Fruit fly (Drosophila melanogaster) whole organism: Measurements from ENCODE around the gene CG8043.

Source experiments
- CG8478 ChIP-seq: fragments of >200 bp; optimal IDR thresholded peaks from 2 replicates; lab custom pipeline; 2018; ENCODE audit warnings: inconsistent platforms
- Dll ChIP-seq: fragments of >200 bp; optimal IDR thresholded peaks from 2 replicates; lab custom pipeline; 2017
- pan ChIP-seq: fragments of >200 bp; optimal IDR thresholded peaks from 2 replicates; lab custom pipeline; 2017
- psq ChIP-seq: fragments of >200 bp; optimal IDR thresholded peaks from 2 replicates; lab custom pipeline; 2017
- usp ChIP-seq: fragments of >200 bp; optimal IDR thresholded peaks from 2 replicates; lab custom pipeline; 2017; ENCODE audit warnings: missing biosample characterization, missing genetic modification characterization, mixed read lengths

DNA sequence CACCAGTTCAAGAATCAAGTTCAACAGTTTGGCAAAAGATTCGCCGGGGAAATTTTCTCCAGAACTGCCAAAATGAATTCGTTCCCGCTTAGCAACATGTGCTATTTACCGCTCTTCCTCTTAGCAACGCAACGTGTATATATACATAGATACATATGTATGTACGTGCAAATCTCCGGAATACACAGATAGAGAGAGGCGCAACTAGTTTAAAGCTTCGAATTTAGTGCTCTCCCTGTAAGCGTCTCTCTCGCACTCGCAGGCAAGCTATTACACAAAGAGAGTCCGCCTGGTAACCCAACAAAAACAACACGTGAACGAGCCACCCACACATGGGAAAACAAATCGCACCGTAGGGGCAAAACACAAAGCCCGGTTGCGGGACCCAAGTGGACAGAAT, 18.0 kb upstream of the CG8043 start:
- no peak for TF ChIP-seq usp (GFP tag; lab: Kevin White, UChicago)
- no peak for TF ChIP-seq pan (lab: Kevin White, UChicago)
- TF ChIP-seq CG8478 (lab: Kevin White, UChicago): no peak
- TF ChIP-seq psq (lab: Kevin White, UChicago): no peak
- TF ChIP-seq Dll (lab: Kevin White, UChicago): no peak
